Fruit fly (Drosophila melanogaster) whole organism, pupa: ENCODE data around the gene Trx2.

Experiments
- CG10348 ChIP-seq: fragments of 200-800 bp; sonication (Bioruptor generic); IDR thresholded peaks from 2 replicates; pipeline ENCODE4 v1.3.6; 2022; ENCODE audit warnings: missing biosample characterization, missing genetic modification characterization
- CG12605 ChIP-seq: fragments of 200-800 bp; sonication (Bioruptor generic); IDR thresholded peaks from 2 replicates; pipeline ENCODE4 v1.3.6; 2022; ENCODE audit warnings: missing biosample characterization, missing genetic modification characterization
- CG13204 ChIP-seq: fragments of 200-800 bp; sonication (Bioruptor generic); optimal IDR thresholded peaks from 2 replicates; lab custom pipeline; 2018; ENCODE audit warnings: missing biosample characterization, mild to moderate bottlenecking, missing genetic modification characterization, moderate library complexity
- CG14655 ChIP-seq: fragments of 200-800 bp; sonication (Bioruptor generic); optimal IDR thresholded peaks from 3 replicates; lab custom pipeline; 2017; ENCODE audit warnings: mild to moderate bottlenecking, missing biosample characterization, missing genetic modification reagents, missing genetic modification characterization
- CG15710 ChIP-seq: fragments of 200-800 bp; sonication (Bioruptor generic); optimal IDR thresholded peaks from 2 replicates; lab custom pipeline; 2018; ENCODE audit warnings: missing biosample characterization, mild to moderate bottlenecking, missing genetic modification characterization, moderate library complexity
- CG17806 ChIP-seq: fragments of 200-800 bp; sonication (Bioruptor generic); optimal IDR thresholded peaks from 2 replicates; lab custom pipeline; 2018; ENCODE audit warnings: missing biosample characterization, mild to moderate bottlenecking, missing genetic modification characterization, moderate library complexity
- CG32121 ChIP-seq: fragments of 200-800 bp; sonication (Bioruptor generic); IDR thresholded peaks from 2 replicates; pipeline ENCODE4 v1.3.6; 2022; ENCODE audit warnings: missing biosample characterization, missing genetic modification characterization
- CG34367 ChIP-seq: fragments of 200-800 bp; sonication (Bioruptor generic); optimal IDR thresholded peaks from 2 replicates; lab custom pipeline; 2018; ENCODE audit warnings: missing biosample characterization, mild to moderate bottlenecking, missing genetic modification characterization
- CG4496 ChIP-seq: fragments of 200-800 bp; sonication (Bioruptor generic); IDR thresholded peaks from 3 replicates; pipeline ENCODE4 v1.3.6; 2022; ENCODE audit warnings: missing biosample characterization, missing genetic modification characterization
- CG8159 ChIP-seq: fragments of 200-800 bp; sonication (Bioruptor generic); optimal IDR thresholded peaks from 3 replicates; lab custom pipeline; 2018; ENCODE audit warnings: missing biosample characterization, mild to moderate bottlenecking, missing genetic modification characterization, moderate library complexity
- CG8301 ChIP-seq: fragments of 200-800 bp; sonication (Bioruptor generic); optimal IDR thresholded peaks from 2 replicates; lab custom pipeline; 2018; ENCODE audit warnings: missing biosample characterization, mild to moderate bottlenecking, missing genetic modification characterization
- CG9948 ChIP-seq: fragments of 200-800 bp; sonication (Bioruptor generic); optimal IDR thresholded peaks from 2 replicates; lab custom pipeline; 2018; ENCODE audit warnings: missing biosample characterization, mild to moderate bottlenecking, missing genetic modification characterization, moderate library complexity
- D1 ChIP-seq: fragments of 200-800 bp; sonication (Bioruptor generic); optimal IDR thresholded peaks from 2 replicates; lab custom pipeline; 2018; ENCODE audit warnings: missing biosample characterization, mild to moderate bottlenecking, missing genetic modification characterization, moderate library complexity
- EcR ChIP-seq: fragments of 200-800 bp; sonication (Bioruptor generic); optimal IDR thresholded peaks from 3 replicates; lab custom pipeline; 2019; ENCODE audit warnings: missing biosample characterization, missing genetic modification characterization, mild to moderate bottlenecking, moderate library complexity, missing genetic modification reagents
- Ets98B ChIP-seq: fragments of 200-800 bp; sonication (Bioruptor generic); IDR thresholded peaks from 2 replicates; pipeline ENCODE4 v1.3.6; 2022; ENCODE audit warnings: missing biosample characterization, missing genetic modification characterization
- Pif1A ChIP-seq: fragments of 200-800 bp; sonication (Bioruptor generic); optimal IDR thresholded peaks from 3 replicates; lab custom pipeline; 2016; ENCODE audit warnings: missing biosample characterization, missing genetic modification characterization
- Pif1B ChIP-seq: fragments of 200-800 bp; sonication (Bioruptor generic); optimal IDR thresholded peaks from 3 replicates; lab custom pipeline; 2016; ENCODE audit warnings: missing biosample characterization, missing genetic modification characterization
- Snoo ChIP-seq: fragments of 200-800 bp; sonication (Bioruptor generic); optimal IDR thresholded peaks from 3 replicates; lab custom pipeline; 2017; ENCODE audit warnings: missing biosample characterization, mild to moderate bottlenecking, missing genetic modification characterization, inconsistent platforms
- fd96Ca ChIP-seq: fragments of 200-800 bp; sonication (Bioruptor generic); IDR thresholded peaks from 3 replicates; pipeline ENCODE4 v1.3.6; 2022; ENCODE audit warnings: missing biosample characterization, missing genetic modification characterization
- gl ChIP-seq: fragments of 200-800 bp; sonication (Bioruptor generic); optimal IDR thresholded peaks from 2 replicates; lab custom pipeline; 2018; ENCODE audit warnings: missing biosample characterization, mild to moderate bottlenecking, missing genetic modification characterization
- rn ChIP-seq: fragments of 200-800 bp; sonication (Bioruptor generic); IDR thresholded peaks from 2 replicates; pipeline ENCODE4 v1.3.6; 2022; ENCODE audit warnings: missing biosample characterization, missing genetic modification characterization

Trx2 gene

DNA sequence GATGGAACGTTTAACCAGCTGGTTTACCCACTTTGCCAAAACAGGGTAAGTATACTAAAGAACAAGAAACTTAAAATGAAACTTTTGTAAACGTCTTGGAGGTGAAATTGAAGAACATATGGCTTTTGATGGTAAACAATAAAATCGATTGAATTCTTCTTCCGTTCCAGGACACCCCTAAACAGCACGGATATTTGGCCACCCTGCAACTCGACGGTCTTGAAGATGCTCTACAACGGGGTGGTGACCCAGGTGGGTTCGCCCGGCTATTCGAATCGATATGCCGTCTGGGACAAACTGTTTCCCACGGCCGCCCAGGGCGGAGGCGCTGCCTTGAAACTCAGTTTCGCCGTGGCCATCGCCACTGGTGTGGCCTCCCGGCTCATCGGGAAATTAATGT lies 21.8 kb upstream of the Trx2 start:
- TF ChIP-seq Pif1B (GFP tag; lab: Kevin White, UChicago) (no peak), gl (tag; lab: Kevin White, UChicago) (no peak), CG9948 (tag; lab: Kevin White, UChicago) (no peak), CG8301 (tag; lab: Kevin White, UChicago) (no peak), CG32121 (no peak), CG12605 (no peak), EcR (GFP tag; lab: Kevin White, UChicago) (no peak), fd96Ca (GFP tag; lab: Robert Waterston, UW) (no peak), CG10348 (GFP tag; lab: Robert Waterston, UW) (no peak), CG8159 (no peak), CG17806 (tag; lab: Kevin White, UChicago) (no peak), rn (GFP tag; lab: Robert Waterston, UW) (no peak), D1 (tag; lab: Kevin White, UChicago) (no peak), CG34367 (tag; lab: Kevin White, UChicago) (no peak)

DNA sequence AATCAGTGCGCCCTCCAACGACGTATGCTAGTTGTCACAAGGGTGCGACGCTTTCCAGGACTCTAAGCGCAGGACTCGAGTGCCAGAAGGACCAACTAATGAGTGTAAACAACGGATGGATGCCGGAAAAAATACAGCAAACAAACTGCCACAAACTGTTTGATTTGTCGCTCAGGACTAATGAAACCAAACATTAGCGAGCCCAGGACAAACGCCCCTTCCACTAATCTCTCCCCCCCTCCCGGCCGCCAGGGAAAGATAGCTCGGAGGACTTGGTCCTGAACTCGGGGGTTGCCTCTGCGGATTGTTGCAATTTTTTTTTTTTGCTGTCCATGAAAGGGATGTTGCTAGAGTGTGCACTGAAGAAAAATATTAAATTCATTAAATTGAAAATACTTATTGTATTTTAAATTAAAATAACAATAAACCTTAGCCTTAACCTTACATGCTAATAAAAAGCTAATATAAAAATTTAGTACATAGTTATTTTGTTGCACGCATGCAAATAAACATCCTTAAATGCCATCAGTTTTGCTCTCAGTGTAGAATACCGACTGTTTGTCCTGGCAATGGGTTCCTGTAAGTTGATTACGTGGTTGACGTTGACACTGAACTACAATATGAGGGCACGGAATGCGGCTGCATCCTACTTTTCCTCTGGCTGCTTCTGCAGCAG lies 18.2 kb upstream of the Trx2 start:
- TF ChIP-seq Snoo (tag; lab: Kevin White, UChicago) (no peak), CG8159 (peak; percentile 37)

- TF ChIP-seq CG32121 (no peak), D1 (tag; lab: Kevin White, UChicago) (no peak), CG17806 (tag; lab: Kevin White, UChicago) (peak; percentile 24), gl (tag; lab: Kevin White, UChicago) (no peak), CG8301 (tag; lab: Kevin White, UChicago) (no peak), CG15710 (peak; percentile 20), Ets98B (peak; percentile 44; the same call in 1 of the 2 replicates), rn (GFP tag; lab: Robert Waterston, UW) (peak; percentile 55; the same call in 1 of the 2 replicates), Snoo (tag; lab: Kevin White, UChicago) (no peak), CG10348 (GFP tag; lab: Robert Waterston, UW) (no peak), CG9948 (tag; lab: Kevin White, UChicago) (no peak), CG8159 (peak; percentile 15), CG4496 (no peak), CG34367 (tag; lab: Kevin White, UChicago) (no peak), fd96Ca (GFP tag; lab: Robert Waterston, UW) (peak; percentile 68), Pif1B (GFP tag; lab: Kevin White, UChicago) (peak; percentile 20), Pif1A (GFP tag; lab: Kevin White, UChicago) (peak; percentile 6), CG12605 (0 out of 2 replicates have a peak, but pooled peaks have one; percentile 34), EcR (GFP tag; lab: Kevin White, UChicago) (no peak), CG13204 (GFP tag; lab: Kevin White, UChicago) (no peak), CG14655 (GFP tag; lab: Kevin White, UChicago) (peak; percentile 36)
- TF ChIP-seq, all 21 proteins: peak for 10
Observed at dm6 chr2L:9598390-9598789, 14.6 kb upstream of the Trx2 start.

DNA sequence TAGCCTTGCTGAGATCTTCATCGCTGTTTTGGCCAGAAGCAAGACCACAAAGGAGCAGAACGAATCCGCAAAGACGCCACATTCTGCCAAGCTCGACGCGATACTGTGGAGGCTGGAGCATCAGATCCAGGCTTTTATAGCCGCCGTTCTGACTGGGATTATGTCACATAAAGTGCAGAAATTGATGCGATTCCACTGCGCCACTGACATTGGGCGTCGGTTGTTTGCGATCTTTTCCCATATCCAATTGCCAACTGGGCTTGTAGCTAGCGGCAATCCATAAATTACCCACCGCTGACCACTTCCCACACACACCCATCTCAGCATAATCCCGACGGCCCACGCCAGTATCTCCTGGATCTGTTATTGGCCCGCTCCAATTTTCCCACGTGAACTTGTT lies 12.2 kb upstream of the Trx2 start, which contains the start of gene CG4382:
CG4382 (minus strand) TSS at position 101 of the 400 bp plus-strand sequence.
- TF ChIP-seq D1 (tag; lab: Kevin White, UChicago) (no peak), CG8159 (no peak), CG10348 (GFP tag; lab: Robert Waterston, UW) (no peak), CG14655 (GFP tag; lab: Kevin White, UChicago) (no peak), CG32121 (no peak), Pif1A (GFP tag; lab: Kevin White, UChicago) (no peak), Pif1B (GFP tag; lab: Kevin White, UChicago) (no peak), CG17806 (tag; lab: Kevin White, UChicago) (no peak), gl (tag; lab: Kevin White, UChicago) (no peak), CG13204 (GFP tag; lab: Kevin White, UChicago) (no peak), Ets98B (no peak), Snoo (tag; lab: Kevin White, UChicago) (no peak), CG8301 (tag; lab: Kevin White, UChicago) (no peak), CG34367 (tag; lab: Kevin White, UChicago) (no peak), CG9948 (tag; lab: Kevin White, UChicago) (no peak), fd96Ca (GFP tag; lab: Robert Waterston, UW) (no peak), rn (GFP tag; lab: Robert Waterston, UW) (no peak), CG4496 (no peak)

DNA sequence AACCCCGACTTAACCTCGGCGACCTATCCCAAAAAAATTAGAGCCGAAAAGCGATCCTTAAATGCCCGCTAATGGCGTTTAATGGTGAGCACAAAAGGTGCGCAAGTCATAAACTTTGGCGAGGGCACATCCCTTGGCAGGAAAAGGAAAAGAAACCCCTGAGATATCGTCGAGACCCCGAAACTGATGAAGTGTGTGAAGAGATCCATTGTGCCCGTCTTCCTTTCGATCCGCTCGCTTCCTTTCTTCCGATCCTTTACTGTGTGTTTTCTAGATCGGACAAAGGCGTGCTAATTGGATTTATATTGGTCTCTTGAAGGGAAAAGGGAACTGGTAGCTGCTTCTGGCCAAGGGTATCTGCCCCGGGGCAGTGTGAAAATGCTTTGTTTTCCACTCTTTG lies 11.7 kb upstream of the Trx2 start:
- TF ChIP-seq CG4496 = no peak
- TF ChIP-seq rn (GFP tag; lab: Robert Waterston, UW) = no peak
- TF ChIP-seq CG13204 (GFP tag; lab: Kevin White, UChicago) = no peak
- TF ChIP-seq Ets98B = no peak
- TF ChIP-seq Pif1A (GFP tag; lab: Kevin White, UChicago) = no peak
- no peak for TF ChIP-seq CG12605

DNA sequence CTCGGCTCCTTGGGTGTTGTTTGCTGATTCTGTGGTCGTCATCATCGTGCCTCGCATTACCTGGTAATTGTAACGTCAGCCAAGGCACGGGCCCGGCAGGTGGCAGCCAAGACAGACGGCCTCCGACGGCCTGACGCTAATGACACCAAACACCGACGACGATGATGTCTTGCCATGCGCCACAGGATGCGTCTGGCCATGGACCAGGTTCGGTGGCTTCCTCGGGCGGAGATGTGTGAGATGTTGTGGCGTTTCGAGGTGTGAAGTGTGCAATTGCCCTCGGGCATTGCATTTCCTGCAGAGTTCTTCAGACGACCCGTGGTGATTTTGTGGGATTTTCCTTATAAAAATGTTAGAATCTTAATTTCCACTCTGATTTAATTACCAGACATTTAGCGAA lies 10.9 kb upstream of the Trx2 start:
- TF ChIP-seq CG32121 (no peak), CG8301 (tag; lab: Kevin White, UChicago) (no peak)
